Fruit fly (Drosophila melanogaster) whole organism, adult: Measurements from ENCODE around the gene atms.

Experiments used
- CG11617 ChIP-seq: fragments of 200-800 bp; sonication (Bioruptor generic); optimal IDR thresholded peaks from 2 replicates; lab custom pipeline; 2017; ENCODE audit warnings: mild to moderate bottlenecking, missing biosample characterization, missing genetic modification reagents, missing genetic modification characterization
- CG12768 ChIP-seq: fragments of 200-800 bp; sonication (Bioruptor generic); optimal IDR thresholded peaks from 2 replicates; lab custom pipeline; 2017; ENCODE audit warnings: missing biosample characterization, missing genetic modification characterization, mild to moderate bottlenecking, moderate library complexity, missing genetic modification reagents
- CG14711 ChIP-seq: fragments of 200-800 bp; sonication (Bioruptor generic); optimal IDR thresholded peaks from 2 replicates; lab custom pipeline; 2018; ENCODE audit warnings: missing biosample characterization, mild to moderate bottlenecking, missing genetic modification characterization, moderate library complexity
- CG1620 ChIP-seq: fragments of 200-800 bp; sonication (Bioruptor generic); optimal IDR thresholded peaks from 2 replicates; lab custom pipeline; 2016; ENCODE audit warnings: missing biosample characterization, missing genetic modification characterization
- CG33017 ChIP-seq: fragments of 200-800 bp; sonication (Bioruptor generic); optimal IDR thresholded peaks from 2 replicates; lab custom pipeline; 2018; ENCODE audit warnings: missing biosample characterization, mild to moderate bottlenecking, missing genetic modification characterization, moderate library complexity
- CG5204 ChIP-seq: fragments of 200-800 bp; sonication (Bioruptor generic); optimal IDR thresholded peaks from 2 replicates; lab custom pipeline; 2016; ENCODE audit warnings: missing biosample characterization, missing genetic modification characterization
- CG7045 ChIP-seq: fragments of 200-800 bp; sonication (Bioruptor generic); optimal IDR thresholded peaks from 2 replicates; lab custom pipeline; 2017; ENCODE audit warnings: missing biosample characterization, mild to moderate bottlenecking, missing genetic modification characterization
- CG7101 ChIP-seq: fragments of 200-800 bp; sonication (Bioruptor generic); optimal IDR thresholded peaks from 2 replicates; lab custom pipeline; 2018; ENCODE audit warnings: missing biosample characterization, mild to moderate bottlenecking, missing genetic modification characterization, moderate library complexity
- Clk ChIP-seq: fragments of 200-800 bp; sonication (Bioruptor generic); optimal IDR thresholded peaks from 2 replicates; lab custom pipeline; 2017; ENCODE audit warnings: missing biosample characterization, missing genetic modification characterization
- Crg-1 ChIP-seq: fragments of 200-800 bp; sonication (Bioruptor generic); optimal IDR thresholded peaks from 2 replicates; lab custom pipeline; 2016; ENCODE audit warnings: missing biosample characterization, missing genetic modification characterization
- Hr96 ChIP-seq: fragments of 200-800 bp; sonication (Bioruptor generic); optimal IDR thresholded peaks from 2 replicates; lab custom pipeline; 2016; ENCODE audit warnings: missing biosample characterization, missing genetic modification characterization
- Mnt ChIP-seq: fragments of 200-800 bp; sonication (Bioruptor generic); optimal IDR thresholded peaks from 2 replicates; lab custom pipeline; 2016; ENCODE audit warnings: missing biosample characterization, mild to moderate bottlenecking, missing genetic modification characterization
- bab1 ChIP-seq: fragments of 200-800 bp; sonication (Bioruptor generic); optimal IDR thresholded peaks from 3 replicates; lab custom pipeline; 2019; ENCODE audit warnings: missing biosample characterization, mild to moderate bottlenecking, missing genetic modification characterization, moderate library complexity
- cic ChIP-seq: fragments of 200-800 bp; sonication (Bioruptor generic); optimal IDR thresholded peaks from 2 replicates; lab custom pipeline; 2017; ENCODE audit warnings: missing biosample characterization, mild to moderate bottlenecking, missing genetic modification characterization, moderate library complexity
- kay ChIP-seq: fragments of 200-800 bp; sonication (Bioruptor generic); peaks from one replicate; lab custom pipeline; 2016; ENCODE audit warnings: missing biosample characterization, missing genetic modification characterization, borderline replicate concordance
- ovo ChIP-seq: fragments of 200-800 bp; sonication (Bioruptor generic); optimal IDR thresholded peaks from 2 replicates; lab custom pipeline; 2016; ENCODE audit warnings: missing biosample characterization, missing genetic modification characterization
- pad ChIP-seq: fragments of 200-800 bp; sonication (Bioruptor generic); optimal IDR thresholded peaks from 3 replicates; lab custom pipeline; 2017; ENCODE audit warnings: missing biosample characterization, missing genetic modification characterization, mild to moderate bottlenecking, moderate library complexity, missing genetic modification reagents
- tj ChIP-seq: fragments of 200-800 bp; sonication (Bioruptor generic); optimal IDR thresholded peaks from 3 replicates; lab custom pipeline; 2017; ENCODE audit warnings: missing biosample characterization, mild to moderate bottlenecking, missing genetic modification characterization, moderate library complexity
- toe ChIP-seq: fragments of 200-800 bp; sonication (Bioruptor generic); optimal IDR thresholded peaks from 2 replicates; lab custom pipeline; 2016; ENCODE audit warnings: missing biosample characterization, missing genetic modification characterization

The atms gene

DNA sequence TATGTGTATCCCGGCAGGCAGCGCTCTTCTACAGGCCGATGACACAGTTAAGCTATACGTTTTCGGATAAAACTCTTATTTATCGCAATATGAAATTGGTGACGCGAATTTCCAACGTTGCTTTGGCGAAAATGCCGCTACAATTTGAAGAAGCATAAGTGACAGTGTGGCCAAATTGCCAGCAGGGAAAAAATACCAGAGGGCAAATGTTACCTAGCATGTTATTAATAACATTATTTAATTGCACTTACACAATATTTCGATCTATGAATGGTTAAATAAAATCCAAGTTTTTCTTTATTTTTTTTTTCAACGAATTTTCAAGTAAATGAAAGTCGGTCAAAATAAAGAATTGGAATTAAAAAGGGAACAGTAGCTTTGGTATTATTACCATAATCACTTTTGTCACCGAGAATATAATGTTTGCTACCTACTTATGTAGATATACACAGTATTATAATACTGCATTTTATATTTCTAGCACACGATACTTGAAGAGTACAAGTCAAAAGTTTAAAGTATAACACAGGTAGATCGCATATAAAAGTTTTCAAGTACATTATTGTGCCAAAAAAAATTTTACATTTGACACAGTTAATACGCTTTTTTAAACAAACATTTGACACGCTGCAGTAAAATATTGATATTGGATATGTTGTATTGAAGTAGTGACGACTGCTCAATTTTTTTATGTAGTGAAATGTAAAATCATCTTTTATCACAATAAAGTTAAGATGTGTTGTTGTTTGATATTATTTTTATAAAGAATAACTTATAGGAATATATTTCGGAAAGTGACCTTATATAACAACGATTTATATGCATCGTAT is 732 bp upstream of the atms start, which contains the start of gene tacc:
tacc (minus strand) TSS at position 169 of the 830 bp plus-strand sequence.
- TF ChIP-seq Crg-1 (no peak), CG12768 (GFP tag; lab: Kevin White, UChicago) (no peak), pad (GFP tag; lab: Kevin White, UChicago) (no peak), CG33017 (tag; lab: Kevin White, UChicago) (no peak), toe (GFP tag; lab: Kevin White, UChicago) (no peak), cic (no peak), Mnt (GFP tag; lab: Kevin White, UChicago) (no peak), Clk (GFP tag; lab: Kevin White, UChicago) (no peak), bab1 (GFP tag; lab: Kevin White, UChicago) (no peak), ovo (GFP tag; lab: Kevin White, UChicago) (no peak), CG7045 (GFP tag; lab: Kevin White, UChicago) (no peak), tj (GFP tag; lab: Kevin White, UChicago) (no peak), CG1620 (no peak), Hr96 (GFP tag; lab: Kevin White, UChicago) (no peak), kay (no peak), CG7101 (tag; lab: Kevin White, UChicago) (no peak), CG14711 (tag; lab: Kevin White, UChicago) (no peak)

DNA sequence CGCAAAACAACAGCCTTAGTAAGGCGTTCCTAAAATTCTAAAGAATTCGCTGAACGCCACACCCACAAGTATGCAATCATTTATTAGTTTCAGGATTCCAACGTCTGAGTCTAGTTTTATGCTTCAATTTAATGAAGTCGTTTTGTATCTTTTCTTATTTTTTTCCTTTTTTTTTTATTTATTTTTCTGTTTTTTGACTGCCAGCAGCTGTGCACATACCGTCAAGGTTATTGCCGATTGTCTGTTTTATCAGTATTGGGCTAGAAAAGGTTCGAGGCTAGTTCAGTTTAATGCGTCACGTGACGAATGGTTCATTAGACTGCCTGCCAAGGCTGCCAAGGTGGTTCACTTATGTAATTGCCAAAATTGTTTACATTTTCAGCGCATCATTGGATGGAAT is 11.5 kb downstream of the atms start:
- no peak for TF ChIP-seq Clk (GFP tag; lab: Kevin White, UChicago)

- TF ChIP-seq Hr96 (GFP tag; lab: Kevin White, UChicago) (no peak), CG11617 (GFP tag; lab: Kevin White, UChicago) (no peak), CG1620 (no peak), pad (GFP tag; lab: Kevin White, UChicago) (no peak)
Measured at dm6 chr3R:4768711-4769239, 18.9 kb downstream of the atms start.

DNA sequence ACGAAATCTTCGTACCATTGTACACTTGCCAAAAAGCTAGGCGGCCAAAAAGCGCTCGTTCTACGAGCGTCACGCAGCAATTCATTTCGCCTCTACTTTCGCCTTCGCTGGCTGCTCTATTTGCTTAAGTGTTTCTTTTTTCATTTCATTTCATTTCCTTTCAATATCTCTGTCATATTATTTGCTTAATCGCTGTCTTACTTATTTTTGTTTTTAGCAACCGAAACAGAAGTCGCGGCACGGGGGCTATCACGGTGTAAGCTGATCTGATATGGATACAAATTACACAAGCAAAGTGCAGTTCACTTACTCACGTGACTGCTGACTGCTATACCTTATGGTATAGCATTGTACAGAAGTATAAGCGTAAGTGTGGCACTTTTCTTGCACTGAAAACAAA is 21.5 kb downstream of the atms start:
- peak; percentile 78 for TF ChIP-seq tj (GFP tag; lab: Kevin White, UChicago)
- TF ChIP-seq CG5204 (GFP tag; lab: Kevin White, UChicago) = no peak

DNA sequence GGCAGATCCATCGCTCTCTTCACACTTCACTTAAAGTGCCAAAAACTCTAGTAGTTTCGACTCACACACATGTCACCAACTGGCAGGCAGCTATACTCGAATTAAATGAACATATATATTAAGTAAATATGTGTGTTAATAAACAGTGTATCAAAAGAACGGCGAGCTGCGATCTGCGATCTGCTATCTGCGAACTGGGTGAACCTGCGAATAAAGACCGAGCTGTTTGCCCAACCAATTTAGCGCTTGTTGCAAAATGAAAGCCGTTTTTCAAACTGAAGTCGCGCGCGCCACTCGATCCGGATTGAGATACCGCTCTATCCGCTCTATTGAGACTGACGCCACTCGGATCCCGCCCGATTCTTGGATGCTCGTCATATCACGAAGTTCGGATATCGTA is 23.3 kb downstream of the atms start, which contains the start of gene CG44098:
CG44098 (minus strand) TSS at position 101 of the 400 bp plus-strand sequence.
- no peak for TF ChIP-seq Clk (GFP tag; lab: Kevin White, UChicago)
- TF ChIP-seq toe (GFP tag; lab: Kevin White, UChicago) = no peak
- no peak for TF ChIP-seq CG33017 (tag; lab: Kevin White, UChicago)
- no peak for TF ChIP-seq CG12768 (GFP tag; lab: Kevin White, UChicago)

dm6 chr3R:4774953-4775352 is 25.1 kb downstream of the atms start, which contains the start of gene CG44088:
TSS of gene CG44088 (minus strand) at chr3R:4775053.
- no peak for TF ChIP-seq CG11617 (GFP tag; lab: Kevin White, UChicago)
- no peak for TF ChIP-seq pad (GFP tag; lab: Kevin White, UChicago)
- no peak for TF ChIP-seq CG1620
- no peak for TF ChIP-seq CG12768 (GFP tag; lab: Kevin White, UChicago)
- TF ChIP-seq toe (GFP tag; lab: Kevin White, UChicago) = no peak
- peak; percentile 51 for TF ChIP-seq kay
- no peak for TF ChIP-seq ovo (GFP tag; lab: Kevin White, UChicago)
- no peak for TF ChIP-seq bab1 (GFP tag; lab: Kevin White, UChicago)

- TF ChIP-seq kay = peak; percentile 48
- TF ChIP-seq bab1 (GFP tag; lab: Kevin White, UChicago) = peak; percentile 49
- no peak for TF ChIP-seq Hr96 (GFP tag; lab: Kevin White, UChicago)
Measured at dm6 chr3R:4775371-4775770, 25.5 kb downstream of the atms start.

DNA sequence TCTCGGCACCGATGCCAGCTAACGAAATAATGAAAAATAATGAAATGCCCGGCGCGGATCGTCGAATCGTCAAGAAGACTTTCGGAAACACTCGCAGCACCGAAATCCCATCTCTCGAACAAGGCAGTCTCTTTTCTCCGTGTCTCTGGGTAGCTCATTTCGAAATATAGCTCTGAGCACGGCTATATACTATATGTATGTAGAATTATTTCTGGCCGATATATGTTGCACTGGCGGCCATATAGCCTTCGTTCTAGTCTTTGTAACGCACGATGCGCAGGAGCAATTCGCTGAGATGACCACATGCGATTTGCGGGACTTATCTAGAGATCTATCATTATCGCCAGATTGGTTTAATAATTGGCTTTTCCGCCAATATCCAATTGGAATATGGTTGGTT is 30.4 kb downstream of the atms start, which contains the start of gene CG14655:
CG14655 (minus strand) TSS at position 41 of the 400 bp plus-strand sequence.
- TF ChIP-seq bab1 (GFP tag; lab: Kevin White, UChicago) = no peak
- no peak for TF ChIP-seq CG33017 (tag; lab: Kevin White, UChicago)
- TF ChIP-seq Clk (GFP tag; lab: Kevin White, UChicago) = no peak
- no peak for TF ChIP-seq CG14711 (tag; lab: Kevin White, UChicago)
